Worm (Caenorhabditis elegans) whole organism, L4/young adult: ENCODE measurements around the gene emg-1.

Source experiments
- W03F9.2 ChIP-seq: fragments of 150-350 bp; optimal IDR thresholded peaks from 2 replicates; lab custom pipeline; 2014; ENCODE audit warnings: missing biosample characterization, missing genetic modification characterization
- him-1 ChIP-seq: sonication (generic microtip); optimal IDR thresholded peaks from 2 replicates; lab custom pipeline; 2016; ENCODE audit warnings: missing genotype, missing genetic modification reagents, missing genetic modification characterization, missing compliant biosample characterization

ce11 chrIII:10678971-10679370 lies 29.7 kb downstream of the emg-1 start, which contains the start of gene Y39A1A.16:
- no peak for TF ChIP-seq him-1 (tag; lab: Kevin White, UChicago)
- no peak for TF ChIP-seq W03F9.2 (tag; lab: Kevin White, UChicago)
